Fruit fly (Drosophila melanogaster): ENCODE results near the gene CG3842.

dm6 chrX:6337702-6338101 is at the start of gene CG3842:
- no peak for TF ChIP-seq Myb (GFP tag; optimal IDR thresholded peaks at IDR 0.05)
- no peak for TF ChIP-seq Trl (optimal IDR thresholded peaks at IDR 0.05)
- no peak for TF ChIP-seq Trl (GFP tag; optimal IDR thresholded peaks at IDR 0.05)
- no peak for TF ChIP-seq CG3065 (GFP tag; optimal IDR thresholded peaks at IDR 0.05)
- TF ChIP-seq CG2202 (tag; optimal IDR thresholded peaks at IDR 0.05), result no peak

Measured in whole organism, embryonic.